Worm (Caenorhabditis elegans) whole organism, early embryonic: Measurements from ENCODE around the gene R03H10.6.
A peak's percentile ranks its signal among the peaks of the same experiment; 100 is the strongest.
"Not testable (repeated sequence)": the region's sequence is repeated elsewhere in the genome, so short reads cannot be mapped to it uniquely, and the experiment has no call there.

Source experiments
- B0310.2 ChIP-seq: sonication (generic microtip); optimal IDR thresholded peaks from 2 replicates; lab custom pipeline; 2016; ENCODE audit warnings: mild to moderate bottlenecking, missing genetic modification characterization, missing compliant biosample characterization
- F13C5.2 ChIP-seq: sonication (generic microtip); optimal IDR thresholded peaks from 2 replicates; lab custom pipeline; 2017; ENCODE audit warnings: mild to moderate bottlenecking, missing genetic modification characterization, inconsistent platforms, missing compliant biosample characterization
- aly-1 ChIP-seq: sonication (generic microtip); optimal IDR thresholded peaks from 2 replicates; lab custom pipeline; 2016; ENCODE audit warnings: missing genetic modification characterization, missing compliant biosample characterization
- ama-1 ChIP-seq: fragments of 150-350 bp; optimal IDR thresholded peaks from 2 replicates; lab custom pipeline; 2014
- ceh-13 ChIP-seq: fragments of 200-800 bp; sonication (Bioruptor generic); optimal IDR thresholded peaks from 2 replicates; lab custom pipeline; 2018; ENCODE audit warnings: mild to moderate bottlenecking, missing genetic modification characterization, missing compliant biosample characterization
- ceh-36 ChIP-seq: sonication (generic microtip); optimal IDR thresholded peaks from 2 replicates; lab custom pipeline; 2016; ENCODE audit warnings: missing genetic modification characterization, inconsistent platforms, missing compliant biosample characterization
- ets-7 ChIP-seq: sonication (generic microtip); optimal IDR thresholded peaks from 2 replicates; lab custom pipeline; 2016; ENCODE audit warnings: missing genotype, missing genetic modification characterization, missing compliant biosample characterization
- flt-1 ChIP-seq: fragments of 200-800 bp; sonication (Bioruptor generic); IDR thresholded peaks from 2 replicates; pipeline ENCODE4 v1.3.6; 2022; ENCODE audit warnings: missing genetic modification characterization, missing compliant biosample characterization
- hmbx-1 ChIP-seq: sonication (generic microtip); optimal IDR thresholded peaks from 2 replicates; lab custom pipeline; 2016; ENCODE audit warnings: mild to moderate bottlenecking, missing genetic modification characterization, missing compliant biosample characterization
- hmg-4 ChIP-seq: fragments of 200-800 bp; sonication (Bioruptor generic); optimal IDR thresholded peaks from 2 replicates; lab custom pipeline; 2018; ENCODE audit warnings: mild to moderate bottlenecking, missing genetic modification characterization, missing compliant biosample characterization
- hnd-1 ChIP-seq: sonication (generic microtip); optimal IDR thresholded peaks from 2 replicates; lab custom pipeline; 2016; ENCODE audit warnings: missing genetic modification characterization, missing compliant biosample characterization
- pes-1 ChIP-seq: fragments of 200-800 bp; sonication (Bioruptor generic); IDR thresholded peaks from 2 replicates; pipeline ENCODE4 v1.3.6; 2022; ENCODE audit warnings: missing genetic modification reagents, missing genetic modification characterization, missing compliant biosample characterization
- scrt-1 ChIP-seq: fragments of 200-800 bp; sonication (Bioruptor generic); IDR thresholded peaks from 2 replicates; pipeline ENCODE4 v1.3.6; 2022; ENCODE audit warnings: missing genetic modification characterization, missing compliant biosample characterization
- sea-1 ChIP-seq: fragments of 200-800 bp; sonication (Bioruptor generic); conservative IDR thresholded peaks from 2 replicates; pipeline ENCODE4 v1.3.6; 2022; ENCODE audit warnings: missing genetic modification characterization, missing compliant biosample characterization
- tbx-11 ChIP-seq: fragments of 200-800 bp; sonication (Bioruptor generic); IDR thresholded peaks from 2 replicates; pipeline ENCODE4 v1.3.6; 2022; ENCODE audit warnings: missing genetic modification characterization, missing compliant biosample characterization
- tbx-37 ChIP-seq: fragments of 200-800 bp; sonication (Bioruptor generic); conservative IDR thresholded peaks from 2 replicates; pipeline ENCODE4 v1.3.6; 2022; ENCODE audit warnings: missing genetic modification reagents, missing genetic modification characterization, missing compliant biosample characterization
- tra-4 ChIP-seq: sonication (generic microtip); optimal IDR thresholded peaks from 2 replicates; lab custom pipeline; 2017; ENCODE audit warnings: missing genetic modification characterization, missing compliant biosample characterization

Gene R03H10.6

DNA sequence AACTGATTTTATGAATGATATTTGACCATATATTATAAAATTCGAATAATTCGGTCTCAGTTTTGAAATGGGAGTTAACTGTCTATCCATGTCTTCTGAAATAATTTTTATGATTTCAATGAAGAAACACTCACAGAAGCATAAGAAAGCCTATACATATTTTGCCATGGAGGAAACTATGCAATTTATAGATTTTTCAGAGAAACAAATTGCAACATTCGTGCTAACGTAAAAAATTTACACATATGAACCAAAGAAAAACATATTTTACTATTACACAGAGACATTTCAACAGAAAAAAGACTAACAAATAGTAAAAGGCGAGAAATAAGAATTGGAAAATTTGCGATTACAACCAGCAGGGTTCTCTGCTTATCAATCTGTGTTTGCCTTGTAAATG, 5.5 kb upstream of the R03H10.6 start, which contains the start of gene R03H10.7:
R03H10.7 (minus strand) TSS at position 101 of the 400 bp plus-strand sequence.
- no peak for TF ChIP-seq hnd-1 (tag; lab: Kevin White, UChicago)
- no peak for TF ChIP-seq hmg-4 (GFP tag; lab: Kevin White, UChicago)
- no peak for TF ChIP-seq sea-1 (GFP tag; lab: Robert Waterston, UW)
- no peak for TF ChIP-seq pes-1 (GFP tag; lab: Robert Waterston, UW)
- TF ChIP-seq aly-1, result no peak
- no peak for TF ChIP-seq ama-1 (lab: Kevin White, UChicago)
- TF ChIP-seq ets-7 (tag; lab: Kevin White, UChicago), result no peak
- TF ChIP-seq B0310.2, result no peak
- no peak for TF ChIP-seq F13C5.2 (tag; lab: Kevin White, UChicago)
- TF ChIP-seq tbx-11 (GFP tag; lab: Robert Waterston, UW), result no peak
- no peak for TF ChIP-seq ceh-36 (tag; lab: Kevin White, UChicago)
- no peak for TF ChIP-seq flt-1 (GFP tag; lab: Robert Waterston, UW)
- TF ChIP-seq tbx-37, result no peak
- no peak for TF ChIP-seq tra-4 (tag; lab: Kevin White, UChicago)
- TF ChIP-seq scrt-1 (GFP tag; lab: Robert Waterston, UW), result no peak
- no peak for TF ChIP-seq ceh-13

ce11 chrII:4173842-4174241, 544 bp upstream of the R03H10.6 start:
- no peak for TF ChIP-seq scrt-1 (GFP tag; lab: Robert Waterston, UW)
- no peak for TF ChIP-seq ama-1 (lab: Kevin White, UChicago)
- no peak for TF ChIP-seq aly-1
- no peak for TF ChIP-seq hnd-1 (tag; lab: Kevin White, UChicago)
- no peak for TF ChIP-seq hmbx-1
- TF ChIP-seq ets-7 (tag; lab: Kevin White, UChicago), result no peak
- TF ChIP-seq tra-4 (tag; lab: Kevin White, UChicago), result no peak
- TF ChIP-seq F13C5.2 (tag; lab: Kevin White, UChicago), result no peak
- no peak for TF ChIP-seq B0310.2

DNA sequence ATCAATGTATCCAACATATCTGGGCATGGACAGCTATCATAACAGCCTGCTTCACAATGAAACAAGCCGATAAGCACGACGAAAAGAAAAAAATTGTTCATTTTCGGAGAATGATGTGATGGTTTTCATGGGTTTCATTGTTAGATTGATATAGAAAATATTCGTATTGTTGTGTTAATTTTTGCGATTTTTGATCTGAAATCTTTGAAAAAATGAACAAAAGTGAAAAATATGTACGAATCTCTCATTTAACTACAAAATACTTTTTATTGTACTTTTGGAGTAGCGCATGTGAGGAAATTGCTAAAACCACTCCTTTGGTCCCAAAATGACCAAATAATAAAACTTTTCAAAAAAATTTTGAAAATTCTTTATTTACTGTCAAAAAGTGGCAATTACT, 2.8 kb downstream of the R03H10.6 start, which contains the start of gene R03H10.5:
R03H10.5 (minus strand) TSS at position 101 of the 400 bp plus-strand sequence.
- TF ChIP-seq flt-1 (GFP tag; lab: Robert Waterston, UW), result no peak

ce11 chrII:4168404-4168803, 4.9 kb downstream of the R03H10.6 start, which contains the start of gene R03H10.4:
Gene R03H10.4 (minus strand): TSS chrII:4168504.
- not testable (repeated sequence) for TF ChIP-seq ceh-36 (tag; lab: Kevin White, UChicago); sea-1 (GFP tag; lab: Robert Waterston, UW); tbx-11 (GFP tag; lab: Robert Waterston, UW)

ce11 chrII:4167833-4168232, 5.5 kb downstream of the R03H10.6 start:
- no peak for TF ChIP-seq ceh-36 (tag; lab: Kevin White, UChicago)
- no peak for TF ChIP-seq aly-1
- TF ChIP-seq hnd-1 (tag; lab: Kevin White, UChicago), result no peak
- no peak for TF ChIP-seq ets-7 (tag; lab: Kevin White, UChicago)
- no peak for TF ChIP-seq hmbx-1
- no peak for TF ChIP-seq tbx-37
- TF ChIP-seq F13C5.2 (tag; lab: Kevin White, UChicago), result no peak
- TF ChIP-seq scrt-1 (GFP tag; lab: Robert Waterston, UW), result no peak
- no peak for TF ChIP-seq sea-1 (GFP tag; lab: Robert Waterston, UW)
- TF ChIP-seq tbx-11 (GFP tag; lab: Robert Waterston, UW), result no peak
- no peak for TF ChIP-seq flt-1 (GFP tag; lab: Robert Waterston, UW)
- TF ChIP-seq pes-1 (GFP tag; lab: Robert Waterston, UW), result no peak
- no peak for TF ChIP-seq ama-1 (lab: Kevin White, UChicago)
- no peak for TF ChIP-seq B0310.2

ce11 chrII:4159570-4159969, 13.7 kb downstream of the R03H10.6 start:
- no peak for TF ChIP-seq ceh-36 (tag; lab: Kevin White, UChicago)
- no peak for TF ChIP-seq scrt-1 (GFP tag; lab: Robert Waterston, UW)
- TF ChIP-seq F13C5.2 (tag; lab: Kevin White, UChicago), result no peak
- no peak for TF ChIP-seq hmbx-1
- no peak for TF ChIP-seq hnd-1 (tag; lab: Kevin White, UChicago)
- TF ChIP-seq tbx-37, result no peak
- TF ChIP-seq aly-1, result no peak
- TF ChIP-seq hmg-4 (GFP tag; lab: Kevin White, UChicago), result no peak
- TF ChIP-seq pes-1 (GFP tag; lab: Robert Waterston, UW), result no peak
- no peak for TF ChIP-seq ceh-13
- no peak for TF ChIP-seq B0310.2
- TF ChIP-seq tra-4 (tag; lab: Kevin White, UChicago), result no peak
- TF ChIP-seq tbx-11 (GFP tag; lab: Robert Waterston, UW), result no peak
- TF ChIP-seq flt-1 (GFP tag; lab: Robert Waterston, UW), result no peak
- no peak for TF ChIP-seq ets-7 (tag; lab: Kevin White, UChicago)
- no peak for TF ChIP-seq sea-1 (GFP tag; lab: Robert Waterston, UW)
- TF ChIP-seq ama-1 (lab: Kevin White, UChicago), result no peak

ce11 chrII:4157817-4158216, 15.5 kb downstream of the R03H10.6 start:
- TF ChIP-seq F13C5.2 (tag; lab: Kevin White, UChicago), result no peak
- TF ChIP-seq scrt-1 (GFP tag; lab: Robert Waterston, UW), result no peak
- TF ChIP-seq hnd-1 (tag; lab: Kevin White, UChicago), result no peak
- TF ChIP-seq tra-4 (tag; lab: Kevin White, UChicago), result no peak

DNA sequence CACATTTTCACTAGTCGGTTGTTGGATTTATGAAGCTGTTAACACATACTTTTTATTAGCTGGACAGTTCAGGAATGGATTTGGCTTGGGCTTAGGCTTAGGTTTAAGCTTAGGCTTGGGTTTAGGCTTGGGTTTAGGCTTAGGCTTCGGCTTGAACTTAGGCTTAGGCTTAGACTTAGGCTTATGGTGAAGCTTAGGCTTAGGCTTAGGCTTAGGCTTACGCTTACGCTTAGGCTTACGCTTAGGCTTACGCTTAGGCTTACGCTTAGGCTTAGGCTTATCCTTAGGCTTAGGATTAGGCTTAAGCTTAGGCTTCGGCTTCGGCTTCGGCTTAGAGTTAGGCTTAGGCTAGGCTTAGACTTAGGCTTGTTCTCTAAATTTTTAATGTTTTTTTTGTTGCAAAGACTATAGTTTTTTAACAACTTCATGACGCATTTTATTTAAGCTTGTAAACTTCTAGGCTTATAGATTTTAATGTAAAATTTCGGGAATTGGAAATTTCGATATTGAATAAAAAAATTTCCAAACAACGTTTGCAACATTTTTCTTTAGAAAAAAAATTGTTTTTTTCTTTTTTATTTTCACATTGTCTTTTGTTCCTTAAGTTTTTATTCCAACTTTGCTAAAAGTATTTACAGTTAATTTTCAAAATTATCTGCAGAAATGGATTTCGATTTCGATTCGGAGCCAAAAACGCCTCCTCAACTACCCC, 18.0 kb downstream of the R03H10.6 start, which contains the start of gene R03H10.2:
R03H10.2 (plus strand) TSS at position 662 of the 712 bp plus-strand sequence.
- TF ChIP-seq hnd-1 (tag; lab: Kevin White, UChicago) (no peak), aly-1 (no peak), B0310.2 (no peak), pes-1 (GFP tag; lab: Robert Waterston, UW) (no peak), scrt-1 (GFP tag; lab: Robert Waterston, UW) (no peak), ets-7 (tag; lab: Kevin White, UChicago) (no peak), ceh-36 (tag; lab: Kevin White, UChicago) (peak; percentile 85), ceh-13 (no peak), tbx-37 (no peak)
